Fruit fly (Drosophila melanogaster) whole organism, embryonic: ENCODE measurements around the gene CG4230.
A peak's percentile ranks its signal among the peaks of the same experiment; 100 is the strongest.

Source experiments
- Aef1 ChIP-seq: fragments of 200-800 bp; sonication (Bioruptor generic); IDR thresholded peaks from 3 replicates; pipeline ENCODE4 v1.3.6; 2022; ENCODE audit warnings: missing biosample characterization, missing genetic modification characterization
- CG15479 ChIP-seq: fragments of 200-800 bp; sonication (Bioruptor generic); optimal IDR thresholded peaks from 3 replicates; lab custom pipeline; 2019; ENCODE audit warnings: missing biosample characterization, mild to moderate bottlenecking, missing genetic modification characterization, moderate library complexity
- CG1647 ChIP-seq: fragments of 200-800 bp; sonication (Bioruptor generic); optimal IDR thresholded peaks from 3 replicates; lab custom pipeline; 2016; ENCODE audit warnings: missing biosample characterization, missing genetic modification characterization
- CG30403 ChIP-seq: fragments of 200-800 bp; sonication (Bioruptor generic); optimal IDR thresholded peaks from 3 replicates; lab custom pipeline; 2016; ENCODE audit warnings: missing biosample characterization, missing genetic modification characterization
- CG3281 ChIP-seq: fragments of 200-800 bp; sonication (Bioruptor generic); optimal IDR thresholded peaks from 3 replicates; lab custom pipeline; 2017; ENCODE audit warnings: missing biosample characterization, mild to moderate bottlenecking, missing genetic modification characterization
- CG34422 ChIP-seq: fragments of 200-800 bp; sonication (Bioruptor generic); IDR thresholded peaks from 3 replicates; pipeline ENCODE4 v1.3.6; 2022; ENCODE audit warnings: missing biosample characterization, missing genetic modification characterization
- CG3726 ChIP-seq: fragments of 200-800 bp; sonication (Bioruptor generic); IDR thresholded peaks from 3 replicates; pipeline ENCODE4, ENCODE4 v1.3.6; 2022; ENCODE audit warnings: missing biosample characterization, missing genetic modification characterization
- CG6765 ChIP-seq: fragments of 200-800 bp; sonication (Bioruptor generic); optimal IDR thresholded peaks from 3 replicates; lab custom pipeline; 2017; ENCODE audit warnings: missing biosample characterization, mild to moderate bottlenecking, missing genetic modification characterization
- CG8924 ChIP-seq: fragments of 200-800 bp; optimal IDR thresholded peaks from 3 replicates; lab custom pipeline; 2019; ENCODE audit warnings: missing biosample characterization, mild to moderate bottlenecking, missing genetic modification characterization, moderate library complexity
- CrebB ChIP-seq: fragments of 200-800 bp; sonication (Bioruptor generic); optimal IDR thresholded peaks from 3 replicates; lab custom pipeline; 2018; ENCODE audit warnings: missing biosample characterization, mild to moderate bottlenecking, missing genetic modification characterization
- Dbx ChIP-seq: fragments of 200-800 bp; sonication (Bioruptor generic); IDR thresholded peaks from 3 replicates; pipeline ENCODE4 v1.3.6; 2022; ENCODE audit warnings: missing biosample characterization, missing genetic modification characterization
- Deaf1 ChIP-seq: fragments of 200-800 bp; optimal IDR thresholded peaks from 3 replicates; lab custom pipeline; 2019; ENCODE audit warnings: missing biosample characterization, mild to moderate bottlenecking, missing genetic modification characterization, moderate library complexity
- Dfd ChIP-seq, 2 experiments: fragments of >200 bp; optimal IDR thresholded peaks; 2 replicates each; lab custom pipeline; 2017; ENCODE audit warnings: missing biosample characterization in 2 of 2, missing genetic modification characterization in 2 of 2
- Elba2 ChIP-seq: fragments of 200-800 bp; sonication (Bioruptor generic); optimal IDR thresholded peaks from 3 replicates; lab custom pipeline; 2016; ENCODE audit warnings: missing biosample characterization, missing genetic modification characterization
- Fer1 ChIP-seq: fragments of 200-800 bp; sonication (Bioruptor generic); optimal IDR thresholded peaks from 2 replicates; lab custom pipeline; 2017; ENCODE audit warnings: missing biosample characterization, mild to moderate bottlenecking, missing genetic modification characterization
- H2.0 ChIP-seq: fragments of 200-800 bp; sonication (Bioruptor generic); IDR thresholded peaks from 2 replicates; pipeline ENCODE4 v1.3.6; 2022; ENCODE audit warnings: missing biosample characterization, missing genetic modification characterization
- Hand ChIP-seq: fragments of 200-800 bp; sonication (Bioruptor generic); optimal IDR thresholded peaks from 2 replicates; lab custom pipeline; 2017; ENCODE audit warnings: mild to moderate bottlenecking, missing biosample characterization, missing genetic modification reagents, missing genetic modification characterization
- Jarid2 ChIP-seq: fragments of 200-800 bp; sonication (Bioruptor generic); optimal IDR thresholded peaks from 3 replicates; lab custom pipeline; 2017; ENCODE audit warnings: mild to moderate bottlenecking, missing biosample characterization, missing genetic modification reagents, missing genetic modification characterization
- MBD-R2 ChIP-seq: fragments of 200-800 bp; sonication (Bioruptor generic); IDR thresholded peaks from 2 replicates; pipeline ENCODE4 v1.3.6; 2022; ENCODE audit warnings: missing biosample characterization, missing genetic modification characterization
- Nf-YB ChIP-seq: fragments of 200-800 bp; sonication (Bioruptor generic); optimal IDR thresholded peaks from 3 replicates; lab custom pipeline; 2019; ENCODE audit warnings: missing biosample characterization, mild to moderate bottlenecking, missing genetic modification characterization, moderate library complexity
- Oli ChIP-seq: fragments of 200-800 bp; sonication (Bioruptor generic); optimal IDR thresholded peaks from 2 replicates; lab custom pipeline; 2018; ENCODE audit warnings: missing biosample characterization, mild to moderate bottlenecking, missing genetic modification characterization, moderate library complexity
- Rfx ChIP-seq: fragments of 200-800 bp; sonication (Bioruptor generic); IDR thresholded peaks from 2 replicates; pipeline ENCODE4 v1.3.6; 2022; ENCODE audit warnings: missing biosample characterization, missing genetic modification characterization
- Sox102F ChIP-seq: fragments of 200-800 bp; sonication (Bioruptor generic); optimal IDR thresholded peaks from 2 replicates; lab custom pipeline; 2018; ENCODE audit warnings: missing biosample characterization, mild to moderate bottlenecking, missing genetic modification characterization, moderate library complexity
- Tbp ChIP-seq: fragments of >200 bp; optimal IDR thresholded peaks from 2 replicates; lab custom pipeline; 2018; ENCODE audit warnings: missing biosample characterization, missing genetic modification characterization
- YL-1 ChIP-seq: fragments of 200-800 bp; sonication (Bioruptor generic); optimal IDR thresholded peaks from 3 replicates; lab custom pipeline; 2017; ENCODE audit warnings: missing biosample characterization, mild to moderate bottlenecking, missing genetic modification characterization
- ac ChIP-seq: fragments of 200-800 bp; sonication (Bioruptor generic); optimal IDR thresholded peaks from 3 replicates; lab custom pipeline; 2017; ENCODE audit warnings: missing biosample characterization, mild to moderate bottlenecking, missing genetic modification characterization
- ato ChIP-seq: fragments of 200-800 bp; sonication (Bioruptor generic); IDR thresholded peaks from 2 replicates; pipeline ENCODE4 v1.3.6; 2022; ENCODE audit warnings: missing biosample characterization, missing genetic modification characterization; ENCODE audit not compliant: partially characterized antibody
- cg ChIP-seq: fragments of 200-800 bp; sonication (Bioruptor generic); optimal IDR thresholded peaks from 3 replicates; lab custom pipeline; 2019; ENCODE audit warnings: missing biosample characterization, mild to moderate bottlenecking, missing genetic modification characterization, moderate library complexity
- crol ChIP-seq: fragments of 200-800 bp; sonication (Bioruptor generic); IDR thresholded peaks from 2 replicates; pipeline ENCODE4 v1.3.6; 2022; ENCODE audit warnings: missing biosample characterization, missing genetic modification characterization
- dm ChIP-seq: fragments of 200-800 bp; sonication (Bioruptor generic); optimal IDR thresholded peaks from 3 replicates; lab custom pipeline; 2016; ENCODE audit warnings: missing biosample characterization, missing genetic modification characterization
- dpn ChIP-seq, 2 experiments: fragments of 200-800 bp; sonication (Bioruptor generic); optimal IDR thresholded peaks; 3 replicates each; lab custom pipeline; 2016; ENCODE audit warnings: missing biosample characterization in 2 of 2, missing genetic modification characterization in 2 of 2
- grau ChIP-seq: fragments of 200-800 bp; optimal IDR thresholded peaks from 3 replicates; lab custom pipeline; 2019; ENCODE audit warnings: missing biosample characterization, mild to moderate bottlenecking, missing genetic modification characterization, moderate library complexity
- hkb ChIP-seq, 2 experiments: fragments of 200-800 bp in 1 of 2; fragments of >200 bp in 1 of 2; sonication (Bioruptor generic) in 1 of 2; IDR thresholded peaks in 1 of 2; optimal IDR thresholded peaks in 1 of 2; 2 replicates each; pipeline versions ENCODE4 v1.3.6 to Lab custom; 2017 to 2022; ENCODE audit warnings: missing biosample characterization in 1 of 2, missing genetic modification characterization in 1 of 2
- jumu ChIP-seq: fragments of 200-800 bp; sonication (Bioruptor generic); optimal IDR thresholded peaks from 3 replicates; lab custom pipeline; 2016; ENCODE audit warnings: missing biosample characterization, missing genetic modification characterization
- ken ChIP-seq: fragments of 200-800 bp; sonication (Bioruptor generic); IDR thresholded peaks from 3 replicates; pipeline ENCODE4 v1.3.6; 2022; ENCODE audit warnings: missing biosample characterization, missing genetic modification characterization
- nau ChIP-seq: fragments of 200-800 bp; sonication (Bioruptor generic); optimal IDR thresholded peaks from 3 replicates; lab custom pipeline; 2017; ENCODE audit warnings: missing biosample characterization, mild to moderate bottlenecking, missing genetic modification characterization, missing genetic modification reagents
- nom ChIP-seq: fragments of 200-800 bp; sonication (Bioruptor generic); optimal IDR thresholded peaks from 2 replicates; lab custom pipeline; 2017; ENCODE audit warnings: missing biosample characterization, missing genetic modification characterization, mild to moderate bottlenecking, moderate library complexity, missing genetic modification reagents
- scrt ChIP-seq: fragments of 200-800 bp; sonication (Bioruptor generic); optimal IDR thresholded peaks from 2 replicates; lab custom pipeline; 2018; ENCODE audit warnings: missing biosample characterization, mild to moderate bottlenecking, missing genetic modification characterization, moderate library complexity
- seq ChIP-seq: fragments of 200-800 bp; sonication (Bioruptor generic); IDR thresholded peaks from 2 replicates; pipeline ENCODE4 v1.3.6; 2022; ENCODE audit warnings: missing biosample characterization, missing genetic modification characterization
- sim ChIP-seq: fragments of 200-800 bp; sonication (Bioruptor generic); IDR thresholded peaks from 2 replicates; pipeline ENCODE4 v1.3.6; 2022; ENCODE audit warnings: missing biosample characterization, missing genetic modification characterization
- sisA ChIP-seq: fragments of 200-800 bp; sonication (Bioruptor generic); IDR thresholded peaks from 2 replicates; pipeline ENCODE4 v1.3.6; 2022; ENCODE audit warnings: missing biosample characterization, missing genetic modification characterization
- sob ChIP-seq: fragments of 200-800 bp; sonication (Bioruptor generic); IDR thresholded peaks from 2 replicates; pipeline ENCODE4 v1.3.6; 2022; ENCODE audit warnings: missing biosample characterization, missing genetic modification characterization
- tll ChIP-seq, 2 experiments: fragments of 200-800 bp in 1 of 2; fragments of >200 bp in 1 of 2; sonication (Bioruptor generic) in 1 of 2; optimal IDR thresholded peaks; 2 replicates each; lab custom pipeline; 2017 to 2019; ENCODE audit warnings: missing biosample characterization in 2 of 2, missing genetic modification characterization in 2 of 2, mild to moderate bottlenecking in 1 of 2, moderate library complexity in 1 of 2
- tna ChIP-seq: fragments of 200-800 bp; sonication (Bioruptor generic); IDR thresholded peaks from 2 replicates; pipeline ENCODE4 v1.3.6; 2022; ENCODE audit warnings: missing biosample characterization, missing genetic modification characterization; ENCODE audit not compliant: partially characterized antibody
- trem ChIP-seq: fragments of 200-800 bp; optimal IDR thresholded peaks from 3 replicates; lab custom pipeline; 2019; ENCODE audit warnings: missing biosample characterization, mild to moderate bottlenecking, missing genetic modification characterization, moderate library complexity
- vvl ChIP-seq: fragments of 200-800 bp; sonication (Bioruptor generic); IDR thresholded peaks from 2 replicates; pipeline ENCODE4 v1.3.6; 2022; ENCODE audit warnings: missing biosample characterization, missing genetic modification characterization
- wek ChIP-seq: fragments of 200-800 bp; sonication (Bioruptor generic); optimal IDR thresholded peaks from 3 replicates; lab custom pipeline; 2018; ENCODE audit warnings: missing biosample characterization, mild to moderate bottlenecking, missing genetic modification characterization, moderate library complexity
- z ChIP-seq: fragments of 200-800 bp; sonication (Bioruptor generic); IDR thresholded peaks from 3 replicates; pipeline ENCODE4 v1.3.6; 2022; ENCODE audit warnings: missing biosample characterization, missing genetic modification characterization

The CG4230 gene

dm6 chr2L:5092992-5093695 is 2.9 kb upstream of the CG4230 start, which contains the start of gene Pgant5 (continued):
- TF ChIP-seq YL-1 (GFP tag; lab: Kevin White, UChicago) (peak; percentile 48), CG3726 (GFP tag; lab: Robert Waterston, UW) (no peak), CG15479 (GFP tag; lab: Kevin White, UChicago) (peak; percentile 79), CG6765 (GFP tag; lab: Kevin White, UChicago) (peak; percentile 42), Dbx (GFP tag; lab: Robert Waterston, UW) (peak; percentile 31; the same call in 1 of the 3 replicates), Rfx (GFP tag; lab: Robert Waterston, UW) (peak; percentile 20; the same call in 1 of the 2 replicates), ato (GFP tag; lab: Robert Waterston, UW) (peak; percentile 46), CG1647 (GFP tag; lab: Kevin White, UChicago) (peak; percentile 20), scrt (GFP tag; lab: Kevin White, UChicago) (peak; percentile 49), nom (GFP tag; lab: Kevin White, UChicago) (peak; percentile 65), Oli (no peak), CG30403 (GFP tag; lab: Kevin White, UChicago) (peak; percentile 5), sim (GFP tag; lab: Robert Waterston, UW) (no peak), seq (GFP tag; lab: Robert Waterston, UW) (0 out of 2 replicates have a peak, but pooled peaks have one; percentile 15), ken (GFP tag; lab: Robert Waterston, UW) (no peak), cg (GFP tag; lab: Kevin White, UChicago) (peak; percentile 100), vvl (peak; percentile 73; the same call in 1 of the 2 replicates), Tbp (peak; percentile 26), jumu (GFP tag; lab: Kevin White, UChicago) (peak; percentile 5), nau (GFP tag; lab: Kevin White, UChicago) (peak; percentile 38), dpn (GFP tag; optimal IDR thresholded peaks at IDR 0.05; lab: Kevin White, UChicago) (peak in 1 of 2 experiments; percentile 9), tll (GFP tag; optimal IDR thresholded peaks at IDR 0.05; lab: Kevin White, UChicago) (no peak), trem (tag; lab: Kevin White, UChicago) (peak; percentile 32), CG34422 (GFP tag; lab: Robert Waterston, UW) (0 out of 3 replicates have a peak, but pooled peaks have one; percentile 40), Elba2 (GFP tag; lab: Kevin White, UChicago) (peak; percentile 64), Fer1 (GFP tag; lab: Kevin White, UChicago) (peak; percentile 67), wek (GFP tag; lab: Kevin White, UChicago) (peak; percentile 25), z (GFP tag; lab: Robert Waterston, UW) (0 out of 3 replicates have a peak, but pooled peaks have one; percentile 17), CG3281 (GFP tag; lab: Kevin White, UChicago) (peak; percentile 52), sob (GFP tag; lab: Robert Waterston, UW) (peak; percentile 52; the same call in 1 of the 2 replicates), Deaf1 (tag; lab: Kevin White, UChicago) (peak; percentile 32), Nf-YB (GFP tag; lab: Kevin White, UChicago) (peak; percentile 47), tna (GFP tag; lab: Robert Waterston, UW) (peak; percentile 39; the same call in 1 of the 2 replicates), Hand (peak; percentile 42), Jarid2 (peak; percentile 90), H2.0 (GFP tag; lab: Robert Waterston, UW) (0 out of 2 replicates have a peak, but pooled peaks have one; percentile 11), grau (tag; lab: Kevin White, UChicago) (no peak), Dfd (GFP tag; optimal IDR thresholded peaks at IDR 0.05; lab: Kevin White, UChicago) (peak in 1 of 2 experiments; percentile 47), Aef1 (GFP tag; lab: Robert Waterston, UW) (no peak), sisA (GFP tag; lab: Robert Waterston, UW) (no peak), Sox102F (GFP tag; lab: Kevin White, UChicago) (no peak), CrebB (tag; lab: Kevin White, UChicago) (peak; percentile 19), CG8924 (tag; lab: Kevin White, UChicago) (peak; percentile 36), dm (GFP tag; lab: Kevin White, UChicago) (peak; percentile 20), ac (GFP tag; lab: Kevin White, UChicago) (no peak), crol (GFP tag; lab: Robert Waterston, UW) (peak; percentile 56), hkb (optimal IDR thresholded peaks at IDR 0.05; lab: Kevin White, UChicago) (peak; percentile 98), hkb (GFP tag; IDR thresholded peaks at IDR 0.05; lab: Robert Waterston, UW) (no peak), MBD-R2 (GFP tag; lab: Robert Waterston, UW) (peak; percentile 24; the same call in 1 of the 2 replicates)
